Fruit fly (Drosophila melanogaster) Kc167 (cell line): ENCODE measurements around the gene CkIIbeta.

Source experiments
- Myc ChIP-seq: fragments of >200 bp; optimal IDR thresholded peaks from 2 replicates; lab custom pipeline; 2017; ENCODE audit warnings: missing external identifiers
- Sin3A ChIP-seq: fragments of >200 bp; optimal IDR thresholded peaks from 2 replicates; lab custom pipeline; 2018; ENCODE audit warnings: missing external identifiers
- h ChIP-seq: fragments of >200 bp; optimal IDR thresholded peaks from 3 replicates; lab custom pipeline; 2018; ENCODE audit warnings: missing external identifiers
- insv ChIP-seq: fragments of >200 bp; optimal IDR thresholded peaks from 3 replicates; lab custom pipeline; 2018; ENCODE audit warnings: missing external identifiers
- psq ChIP-seq: fragments of >200 bp; optimal IDR thresholded peaks from 2 replicates; lab custom pipeline; 2017; ENCODE audit warnings: missing external identifiers
- ttk ChIP-seq: sonication (Bioruptor generic); optimal IDR thresholded peaks from 2 replicates; lab custom pipeline; 2017; ENCODE audit warnings: missing external identifiers

CkIIbeta gene

dm6 chrX:11793434-11793833, 1.1 kb downstream of the CkIIbeta start:
- TF ChIP-seq Sin3A (lab: Kevin White, UChicago) (no peak), psq (lab: Kevin White, UChicago) (no peak), insv (no peak), Myc (lab: Kevin White, UChicago) (no peak), ttk (lab: Kevin White, UChicago) (no peak), h (lab: Kevin White, UChicago) (no peak)

dm6 chrX:11796925-11797324, 4.6 kb downstream of the CkIIbeta start:
- TF ChIP-seq psq (lab: Kevin White, UChicago) (no peak), insv (no peak), Sin3A (lab: Kevin White, UChicago) (no peak), h (lab: Kevin White, UChicago) (no peak), ttk (lab: Kevin White, UChicago) (no peak)

dm6 chrX:11798522-11798921, 6.2 kb downstream of the CkIIbeta start:
- TF ChIP-seq Myc (lab: Kevin White, UChicago) (no peak), ttk (lab: Kevin White, UChicago) (no peak), Sin3A (lab: Kevin White, UChicago) (no peak), h (lab: Kevin White, UChicago) (no peak), psq (lab: Kevin White, UChicago) (no peak), insv (no peak)

dm6 chrX:11799931-11800330, 7.6 kb downstream of the CkIIbeta start:
- TF ChIP-seq ttk (lab: Kevin White, UChicago) (no peak), psq (lab: Kevin White, UChicago) (no peak), Sin3A (lab: Kevin White, UChicago) (no peak), h (lab: Kevin White, UChicago) (no peak), Myc (lab: Kevin White, UChicago) (no peak), insv (no peak)

dm6 chrX:11805066-11805766, 12.9 kb downstream of the CkIIbeta start:
- TF ChIP-seq psq (lab: Kevin White, UChicago), result no peak

dm6 chrX:11806196-11806595, 13.9 kb downstream of the CkIIbeta start:
- TF ChIP-seq h (lab: Kevin White, UChicago) (no peak), Sin3A (lab: Kevin White, UChicago) (no peak), psq (lab: Kevin White, UChicago) (no peak), Myc (lab: Kevin White, UChicago) (no peak)

- no peak for TF ChIP-seq ttk (lab: Kevin White, UChicago)
- no peak for TF ChIP-seq h (lab: Kevin White, UChicago)
- TF ChIP-seq psq (lab: Kevin White, UChicago), result peak; percentile 95
These were observed 14.8 kb downstream of the CkIIbeta start, which contains the start of gene Hsc70-3 for dm6 chrX:11806867-11807747. TSS of gene Hsc70-3 (minus strand) at chrX:11807117.

- TF ChIP-seq h (lab: Kevin White, UChicago), result no peak
- TF ChIP-seq psq (lab: Kevin White, UChicago), result no peak
- no peak for TF ChIP-seq Myc (lab: Kevin White, UChicago)
- TF ChIP-seq Sin3A (lab: Kevin White, UChicago), result no peak
- TF ChIP-seq insv, result no peak
- TF ChIP-seq ttk (lab: Kevin White, UChicago), result no peak
These were observed 20.5 kb downstream of the CkIIbeta start for dm6 chrX:11812828-11813227.

dm6 chrX:11813721-11814161, 21.4 kb downstream of the CkIIbeta start:
- TF ChIP-seq Myc (lab: Kevin White, UChicago), result no peak
- TF ChIP-seq insv, result no peak
- no peak for TF ChIP-seq h (lab: Kevin White, UChicago)
- TF ChIP-seq Sin3A (lab: Kevin White, UChicago), result no peak

- TF ChIP-seq insv (no peak), Myc (lab: Kevin White, UChicago) (no peak), ttk (lab: Kevin White, UChicago) (no peak), Sin3A (lab: Kevin White, UChicago) (no peak), psq (lab: Kevin White, UChicago) (no peak), h (lab: Kevin White, UChicago) (no peak)
These were observed 23.3 kb downstream of the CkIIbeta start for dm6 chrX:11815356-11816270.

dm6 chrX:11816434-11816948, 24.2 kb downstream of the CkIIbeta start, which contains the start of the genes CG1578 and rudhira:
TSS of gene CG1578 (minus strand) at chrX:11816551.
TSS of gene rudhira (plus strand) at chrX:11816898.
- no peak for TF ChIP-seq insv
- no peak for TF ChIP-seq h (lab: Kevin White, UChicago)
- no peak for TF ChIP-seq Myc (lab: Kevin White, UChicago)
- TF ChIP-seq Sin3A (lab: Kevin White, UChicago), result no peak
- no peak for TF ChIP-seq psq (lab: Kevin White, UChicago)
- TF ChIP-seq ttk (lab: Kevin White, UChicago), result no peak
